Fruit fly (Drosophila melanogaster): ENCODE measurements around the gene Acsx2.
A peak's percentile ranks its signal among the peaks of the same experiment; 100 is the strongest.

The Acsx2 gene

DNA sequence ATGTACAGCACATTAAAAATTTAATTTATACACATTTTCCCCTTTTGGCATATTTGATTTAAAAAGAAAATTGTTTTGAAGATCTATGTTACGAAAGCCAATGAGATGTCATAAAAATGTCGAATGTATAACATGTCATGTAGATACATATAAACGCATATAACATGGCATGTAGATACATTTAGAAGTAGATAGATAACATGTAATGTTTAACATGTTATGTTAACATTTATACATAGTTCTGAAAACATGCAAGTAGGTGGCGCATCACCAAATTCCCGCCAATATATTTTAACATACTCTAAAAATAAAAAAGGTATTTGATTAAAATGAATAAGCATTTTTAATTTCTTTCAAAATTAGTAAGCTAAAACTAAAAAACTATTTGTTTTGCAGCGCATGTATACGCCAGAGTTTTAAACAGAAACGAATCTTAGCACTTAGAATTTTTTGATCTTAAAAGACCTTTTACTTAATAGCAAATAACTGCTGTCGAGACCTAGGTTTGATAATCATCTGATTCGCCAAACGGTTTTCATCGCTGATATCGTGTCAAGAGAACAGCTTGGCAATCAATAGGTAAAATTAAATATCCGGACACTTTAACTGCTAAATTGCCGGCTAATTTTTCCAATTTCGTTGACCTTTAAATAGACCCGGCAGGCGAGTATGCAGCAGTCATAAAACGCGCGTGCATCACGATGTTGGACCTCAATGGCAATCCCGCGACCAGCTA, at the start of gene Acsx2:
Gene Acsx2 (plus strand): TSS at position 686 of the 736 bp plus-strand sequence.
- no peak for TF ChIP-seq CG8478 (optimal IDR thresholded peaks at IDR 0.05)
- peak; percentile 60 to 84 for TF ChIP-seq CTCF (optimal IDR thresholded peaks at IDR 0.05)

DNA sequence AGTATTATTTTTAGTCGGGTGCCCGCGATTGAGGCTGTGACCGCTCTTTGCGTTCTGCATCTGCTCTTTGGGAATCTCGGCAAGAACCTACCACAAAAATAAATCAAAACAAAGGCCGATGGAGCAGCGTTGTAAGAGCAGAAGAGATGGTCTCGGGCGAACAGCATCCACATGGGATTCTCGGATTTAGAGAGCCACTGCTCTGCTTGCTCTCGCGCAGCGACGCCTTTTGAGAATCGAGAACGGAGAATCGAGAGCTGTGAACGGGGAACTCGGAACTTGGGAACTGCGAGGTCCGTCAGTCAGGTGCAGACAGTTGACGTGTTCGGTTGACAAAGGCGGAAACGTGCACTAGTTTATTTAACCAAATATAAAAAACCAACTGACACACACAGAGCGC, 48.1 kb upstream of the Acsx2 start, which contains the start of gene GluClalpha:
Gene GluClalpha (plus strand): TSS at position 301 of the 400 bp plus-strand sequence.
- no peak for TF ChIP-seq CG8478 (optimal IDR thresholded peaks at IDR 0.05)

DNA sequence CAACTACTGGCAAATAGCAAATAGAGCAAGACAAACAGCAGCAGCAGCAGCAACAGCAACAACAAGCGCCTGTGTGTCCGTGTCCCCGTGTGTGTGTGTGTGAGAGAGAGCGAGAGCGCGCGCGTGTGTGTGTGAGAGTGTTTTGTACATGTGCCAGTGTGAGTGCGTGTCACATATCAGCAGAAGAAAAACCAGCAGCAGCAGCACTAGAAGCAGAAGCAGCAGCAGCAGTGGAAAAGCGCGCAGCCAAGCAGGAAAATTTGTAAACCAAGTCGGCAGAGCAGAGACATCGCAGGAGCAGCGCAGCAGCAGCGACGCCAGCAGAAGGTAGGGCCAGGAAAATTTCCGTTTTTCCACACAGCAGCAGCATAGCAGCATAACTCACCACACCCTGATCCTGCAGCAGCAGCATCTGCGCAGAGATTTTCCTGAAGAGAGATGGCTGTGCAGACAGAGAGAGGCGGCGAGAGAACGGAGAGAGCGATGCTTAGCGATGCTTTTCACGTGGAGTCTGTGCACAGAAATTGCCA, 47.5 kb upstream of the Acsx2 start:
- no peak for TF ChIP-seq CTCF (optimal IDR thresholded peaks at IDR 0.05)
- TF ChIP-seq CG8478 (optimal IDR thresholded peaks at IDR 0.05) = no peak

DNA sequence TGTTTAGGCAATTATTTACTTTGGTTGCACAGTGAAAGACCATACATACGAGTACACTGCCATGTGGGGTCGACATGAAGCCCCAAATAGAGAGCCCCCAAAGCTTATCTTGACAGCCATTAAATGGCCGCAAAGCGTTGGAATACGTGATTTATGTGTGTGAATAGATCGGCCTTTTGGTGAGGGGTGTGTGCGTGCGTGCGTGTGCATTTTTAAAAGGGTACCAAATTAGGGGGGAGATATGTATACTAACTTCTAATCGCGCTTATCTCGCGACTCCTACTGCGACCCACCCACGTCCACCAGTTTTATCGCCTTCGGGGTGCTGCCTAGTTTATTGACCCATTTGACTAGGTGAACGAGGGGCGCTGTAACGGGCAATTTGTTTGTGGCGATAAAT, 35.7 kb upstream of the Acsx2 start:
- TF ChIP-seq CTCF (optimal IDR thresholded peaks at IDR 0.05) (no peak), CG8478 (optimal IDR thresholded peaks at IDR 0.05) (no peak)

- no peak for TF ChIP-seq CTCF (optimal IDR thresholded peaks at IDR 0.05)
- TF ChIP-seq CG8478 (optimal IDR thresholded peaks at IDR 0.05) = no peak
These were observed 5.4 kb upstream of the Acsx2 start, which contains the start of gene Acsx1L for dm6 chr3R:19773125-19773524. Gene Acsx1L, minus strand, starts transcription at chr3R:19773225.

dm6 chr3R:19774149-19774548, 4.4 kb upstream of the Acsx2 start:
- TF ChIP-seq CTCF (optimal IDR thresholded peaks at IDR 0.05) (peak; percentile 60 to 67), CG8478 (optimal IDR thresholded peaks at IDR 0.05) (no peak)

- no peak for TF ChIP-seq CTCF (optimal IDR thresholded peaks at IDR 0.05)
- no peak for TF ChIP-seq CG8478 (optimal IDR thresholded peaks at IDR 0.05)
These were observed 1.4 kb upstream of the Acsx2 start, which contains the start of gene Acsx1R for dm6 chr3R:19777180-19777579. Gene Acsx1R, minus strand, starts transcription at chr3R:19777280.

DNA sequence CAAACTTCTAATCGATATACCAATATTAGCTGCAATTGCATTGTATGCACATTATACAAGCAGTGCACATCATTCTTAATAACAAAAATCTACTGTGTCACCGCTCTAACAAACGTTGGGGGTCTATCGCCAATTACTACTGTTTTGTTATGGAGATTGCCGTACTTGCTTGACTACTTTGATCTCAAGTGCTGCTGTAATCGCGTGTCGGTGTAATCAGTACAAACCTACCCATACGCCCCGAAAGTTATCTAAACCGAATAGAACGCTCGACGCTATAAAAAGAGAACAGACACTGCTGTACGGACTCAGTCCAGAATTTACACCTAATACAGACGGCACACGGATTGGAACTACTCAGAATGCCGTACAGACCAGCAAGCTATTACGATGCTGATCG, 2.4 kb downstream of the Acsx2 start, which contains the start of gene Acsx3:
Gene Acsx3 (plus strand): TSS at position 301 of the 400 bp plus-strand sequence.
- TF ChIP-seq CTCF (optimal IDR thresholded peaks at IDR 0.05) (no peak), CG8478 (optimal IDR thresholded peaks at IDR 0.05) (no peak)

dm6 chr3R:19783290-19783689, 4.7 kb downstream of the Acsx2 start, which contains the start of gene Acsx4:
Gene Acsx4, plus strand, starts transcription at chr3R:19783522.
- TF ChIP-seq CTCF (optimal IDR thresholded peaks at IDR 0.05) (no peak), CG8478 (optimal IDR thresholded peaks at IDR 0.05) (no peak)

- TF ChIP-seq CTCF (optimal IDR thresholded peaks at IDR 0.05) = no peak
- TF ChIP-seq CG8478 (optimal IDR thresholded peaks at IDR 0.05) = no peak
These were observed 6.9 kb downstream of the Acsx2 start for dm6 chr3R:19785451-19785850.

DNA sequence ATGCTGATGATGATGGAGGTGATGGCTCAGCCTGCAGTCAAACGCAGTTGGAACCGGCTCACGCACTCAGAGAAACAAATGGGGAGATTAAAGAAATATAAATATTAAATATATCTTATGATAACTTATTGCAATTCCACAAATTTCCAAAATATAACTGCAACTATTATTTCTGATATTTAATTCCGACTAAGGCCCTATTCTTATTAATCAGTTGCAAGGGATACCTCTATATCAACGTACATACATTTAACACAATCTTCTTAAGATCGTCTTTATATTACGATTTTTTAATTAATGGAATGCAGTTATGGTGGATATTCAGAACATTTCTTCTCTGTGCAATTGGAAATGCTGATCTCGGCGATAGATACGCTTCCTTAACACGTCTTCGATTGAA, 10.2 kb downstream of the Acsx2 start:
- TF ChIP-seq CG8478 (optimal IDR thresholded peaks at IDR 0.05) (no peak), CTCF (optimal IDR thresholded peaks at IDR 0.05) (no peak)

DNA sequence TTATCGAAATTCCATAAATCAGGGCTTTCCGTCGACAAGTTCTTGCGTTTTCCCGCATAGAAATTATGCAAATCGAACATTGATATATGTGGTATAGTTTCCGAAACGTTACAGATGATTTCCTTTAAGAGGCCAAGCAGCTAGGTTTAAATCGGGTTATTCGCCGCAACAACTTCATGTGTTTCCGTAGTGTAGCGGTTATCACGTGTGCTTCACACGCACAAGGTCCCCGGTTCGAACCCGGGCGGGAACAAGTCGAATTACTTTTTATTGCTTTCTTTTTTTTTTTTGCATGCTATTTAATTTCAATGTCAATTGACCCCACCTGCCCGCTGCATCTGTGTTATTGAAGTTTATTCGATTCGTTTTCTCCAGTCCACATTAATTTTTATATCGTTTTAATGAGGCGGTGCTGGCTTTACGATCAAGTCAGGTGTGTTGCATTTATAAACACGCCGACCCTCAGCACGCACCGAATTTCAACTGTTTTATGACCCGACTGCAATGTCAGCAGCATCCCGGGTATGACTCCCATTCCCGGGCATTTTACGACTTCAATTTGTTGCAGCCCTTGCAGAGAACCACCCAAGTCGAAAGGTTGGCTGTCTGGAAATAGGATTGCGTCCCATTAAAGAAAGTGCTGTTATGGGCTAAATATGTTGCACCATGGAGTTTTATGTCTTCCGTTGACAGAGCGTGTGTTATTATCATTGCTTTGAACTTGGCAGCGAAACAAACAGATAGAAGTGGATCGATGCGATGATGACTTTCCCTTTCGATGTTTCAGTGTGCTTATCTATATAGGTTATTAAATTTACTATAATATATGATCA, 11.6 kb downstream of the Acsx2 start:
- TF ChIP-seq CTCF (optimal IDR thresholded peaks at IDR 0.05) = no peak
- no peak for TF ChIP-seq CG8478 (optimal IDR thresholded peaks at IDR 0.05)

dm6 chr3R:19790805-19791572, 12.4 kb downstream of the Acsx2 start:
- TF ChIP-seq CTCF (optimal IDR thresholded peaks at IDR 0.05) = no peak
- no peak for TF ChIP-seq CG8478 (optimal IDR thresholded peaks at IDR 0.05)

DNA sequence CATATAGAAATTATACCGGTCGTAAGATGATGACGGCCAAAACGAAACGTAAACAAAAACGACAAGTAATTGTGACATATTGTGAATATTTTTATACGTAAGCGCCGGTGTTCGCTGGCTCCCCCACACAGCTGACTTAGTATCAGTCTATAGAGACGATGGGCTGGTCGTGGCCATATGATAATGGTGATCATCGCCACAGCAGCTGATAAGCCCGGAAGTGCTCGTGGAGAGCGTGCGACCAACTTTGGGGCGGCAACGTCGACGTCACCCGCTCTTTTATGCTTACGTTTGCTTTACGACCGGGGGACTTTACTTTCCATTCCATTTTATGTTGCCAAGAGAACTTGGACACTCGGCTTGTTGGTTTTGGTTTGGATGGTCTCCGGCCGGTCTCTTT, 14.1 kb downstream of the Acsx2 start:
- TF ChIP-seq CTCF (optimal IDR thresholded peaks at IDR 0.05) (no peak), CG8478 (optimal IDR thresholded peaks at IDR 0.05) (no peak)

dm6 chr3R:19793661-19794060, 15.1 kb downstream of the Acsx2 start:
- TF ChIP-seq CTCF (optimal IDR thresholded peaks at IDR 0.05) (no peak), CG8478 (optimal IDR thresholded peaks at IDR 0.05) (no peak)
